Fruit fly (Drosophila melanogaster) whole organism, embryonic: ENCODE results near the gene HUWE1.

Source experiments
- B-H1 ChIP-seq: fragments of 200-800 bp; sonication (Bioruptor generic); IDR thresholded peaks from 3 replicates; pipeline ENCODE4 v1.3.6; 2022; ENCODE audit warnings: missing biosample characterization, missing genetic modification characterization
- BEAF-32 ChIP-seq: fragments of 200-800 bp; sonication (Bioruptor generic); optimal IDR thresholded peaks from 3 replicates; lab custom pipeline; 2017; ENCODE audit warnings: missing biosample characterization, missing genetic modification characterization, mild to moderate bottlenecking, moderate library complexity, missing genetic modification reagents
- CG10959 ChIP-seq: fragments of 200-800 bp; sonication (Bioruptor generic); IDR thresholded peaks from 2 replicates; pipeline ENCODE4 v1.3.6; 2022; ENCODE audit warnings: missing biosample characterization, missing genetic modification characterization
- CG12104 ChIP-seq: fragments of 200-800 bp; sonication (Bioruptor generic); optimal IDR thresholded peaks from 3 replicates; lab custom pipeline; 2016; ENCODE audit warnings: missing biosample characterization, missing genetic modification characterization
- CG12744 ChIP-seq: fragments of 200-800 bp; sonication (Bioruptor generic); optimal IDR thresholded peaks from 2 replicates; lab custom pipeline; 2016; ENCODE audit warnings: missing biosample characterization, missing genetic modification characterization
- CG15514 ChIP-seq: fragments of 200-800 bp; sonication (Bioruptor generic); optimal IDR thresholded peaks from 3 replicates; lab custom pipeline; 2017; ENCODE audit warnings: missing biosample characterization, missing genetic modification characterization, mild to moderate bottlenecking, moderate library complexity, missing genetic modification reagents
- CG1603 ChIP-seq: fragments of 200-800 bp; sonication (Bioruptor generic); optimal IDR thresholded peaks from 2 replicates; lab custom pipeline; 2019; ENCODE audit warnings: missing biosample characterization, mild to moderate bottlenecking, missing genetic modification characterization, moderate library complexity
- CG32772 ChIP-seq: fragments of 200-800 bp; sonication (Bioruptor generic); IDR thresholded peaks from 2 replicates; pipeline ENCODE4 v1.3.6; 2022; ENCODE audit warnings: missing biosample characterization, missing genetic modification characterization
- CG33557 ChIP-seq: fragments of 200-800 bp; sonication (Bioruptor generic); optimal IDR thresholded peaks from 2 replicates; lab custom pipeline; 2019; ENCODE audit warnings: missing biosample characterization, mild to moderate bottlenecking, missing genetic modification characterization, moderate library complexity
- CG4730 ChIP-seq: fragments of 200-800 bp; sonication (Bioruptor generic); IDR thresholded peaks from 2 replicates; pipeline ENCODE4 v1.3.6; 2022; ENCODE audit warnings: missing biosample characterization, missing genetic modification characterization
- CG5180 ChIP-seq: fragments of 200-800 bp; sonication (Bioruptor generic); optimal IDR thresholded peaks from 3 replicates; lab custom pipeline; 2017; ENCODE audit warnings: missing biosample characterization, missing genetic modification characterization, mild to moderate bottlenecking, moderate library complexity, missing genetic modification reagents
- CG6254 ChIP-seq: fragments of 200-800 bp; sonication (Bioruptor generic); optimal IDR thresholded peaks from 3 replicates; lab custom pipeline; 2017; ENCODE audit warnings: mild to moderate bottlenecking, missing biosample characterization, missing genetic modification reagents, missing genetic modification characterization
- CG6272 ChIP-seq: fragments of 200-800 bp; sonication (Bioruptor generic); IDR thresholded peaks from 2 replicates; pipeline ENCODE4 v1.3.6; 2022; ENCODE audit warnings: missing biosample characterization, missing genetic modification characterization
- CG8359 ChIP-seq: fragments of 200-800 bp; sonication (Bioruptor generic); optimal IDR thresholded peaks from 2 replicates; lab custom pipeline; 2017; ENCODE audit warnings: missing biosample characterization, mild to moderate bottlenecking, missing genetic modification characterization, borderline replicate concordance
- CG8924 ChIP-seq: fragments of 200-800 bp; optimal IDR thresholded peaks from 3 replicates; lab custom pipeline; 2019; ENCODE audit warnings: missing biosample characterization, mild to moderate bottlenecking, missing genetic modification characterization, moderate library complexity
- CG9727 ChIP-seq: fragments of 200-800 bp; sonication (Bioruptor generic); optimal IDR thresholded peaks from 3 replicates; lab custom pipeline; 2017; ENCODE audit warnings: missing biosample characterization, mild to moderate bottlenecking, missing genetic modification characterization
- CG9932 ChIP-seq: fragments of 200-800 bp; sonication (Bioruptor generic); IDR thresholded peaks from 2 replicates; pipeline ENCODE4 v1.3.6; 2022; ENCODE audit warnings: missing biosample characterization, missing genetic modification characterization
- Dp ChIP-seq: fragments of 200-800 bp; sonication (Bioruptor generic); optimal IDR thresholded peaks from 2 replicates; lab custom pipeline; 2018; ENCODE audit warnings: missing biosample characterization, mild to moderate bottlenecking, missing genetic modification characterization, moderate library complexity
- ERR ChIP-seq: fragments of 200-800 bp; sonication (Bioruptor generic); optimal IDR thresholded peaks from 2 replicates; lab custom pipeline; 2016; ENCODE audit warnings: missing biosample characterization, missing genetic modification characterization
- Gug ChIP-seq: fragments of 200-800 bp; sonication (Bioruptor generic); IDR thresholded peaks from 4 replicates; pipeline ENCODE4 v1.3.6; 2022; ENCODE audit warnings: missing biosample characterization, missing genetic modification characterization
- H15 ChIP-seq: fragments of 200-800 bp; sonication (Bioruptor generic); IDR thresholded peaks from 3 replicates; pipeline ENCODE4 v1.3.6; 2022; ENCODE audit warnings: missing biosample characterization, missing genetic modification characterization
- Hand ChIP-seq: fragments of 200-800 bp; sonication (Bioruptor generic); optimal IDR thresholded peaks from 2 replicates; lab custom pipeline; 2017; ENCODE audit warnings: mild to moderate bottlenecking, missing biosample characterization, missing genetic modification reagents, missing genetic modification characterization
- Hmr ChIP-seq: fragments of 200-800 bp; sonication (Bioruptor generic); optimal IDR thresholded peaks from 3 replicates; lab custom pipeline; 2017; ENCODE audit warnings: mild to moderate bottlenecking, missing biosample characterization, missing genetic modification reagents, missing genetic modification characterization
- Neu2 ChIP-seq: fragments of 200-800 bp; sonication (Bioruptor generic); optimal IDR thresholded peaks from 3 replicates; lab custom pipeline; 2016; ENCODE audit warnings: missing biosample characterization, missing genetic modification characterization, borderline replicate concordance
- Nf-YA ChIP-seq: fragments of 200-800 bp; sonication (Bioruptor generic); IDR thresholded peaks from 2 replicates; pipeline ENCODE4 v1.3.6; 2022; ENCODE audit warnings: missing biosample characterization, missing genetic modification characterization
- Nf-YC ChIP-seq: fragments of 200-800 bp; optimal IDR thresholded peaks from 3 replicates; lab custom pipeline; 2019; ENCODE audit warnings: missing biosample characterization, mild to moderate bottlenecking, missing genetic modification characterization, moderate library complexity
- Rfx ChIP-seq: fragments of 200-800 bp; sonication (Bioruptor generic); IDR thresholded peaks from 2 replicates; pipeline ENCODE4 v1.3.6; 2022; ENCODE audit warnings: missing biosample characterization, missing genetic modification characterization
- Sry-β ChIP-seq: fragments of 200-800 bp; sonication (Bioruptor generic); optimal IDR thresholded peaks from 2 replicates; lab custom pipeline; 2018; ENCODE audit warnings: missing biosample characterization, mild to moderate bottlenecking, missing genetic modification characterization, moderate library complexity
- Sry-δ ChIP-seq: fragments of 200-800 bp; sonication (Bioruptor generic); optimal IDR thresholded peaks from 2 replicates; lab custom pipeline; 2016; ENCODE audit warnings: missing biosample characterization, missing genetic modification characterization
- Vsx1 ChIP-seq: fragments of 200-800 bp; sonication (Bioruptor generic); optimal IDR thresholded peaks from 2 replicates; lab custom pipeline; 2017; ENCODE audit warnings: missing biosample characterization, mild to moderate bottlenecking, missing genetic modification characterization, missing genetic modification reagents
- bowl ChIP-seq: fragments of 200-800 bp; sonication (Bioruptor generic); IDR thresholded peaks from 2 replicates; pipeline ENCODE4 v1.3.6; 2022; ENCODE audit warnings: missing biosample characterization, missing genetic modification characterization
- cad ChIP-seq: fragments of >200 bp; optimal IDR thresholded peaks from 2 replicates; lab custom pipeline; 2017; ENCODE audit warnings: missing biosample characterization, missing genetic modification characterization
- dimm ChIP-seq: fragments of 200-800 bp; sonication (Bioruptor generic); IDR thresholded peaks from 2 replicates; pipeline ENCODE4 v1.3.6; 2022; ENCODE audit warnings: missing biosample characterization, missing genetic modification characterization
- gce ChIP-seq: fragments of 200-800 bp; sonication (Bioruptor generic); IDR thresholded peaks from 3 replicates; pipeline ENCODE4 v1.3.6; 2022; ENCODE audit warnings: missing biosample characterization, missing genetic modification characterization
- gcm2 ChIP-seq: fragments of 200-800 bp; sonication (Bioruptor generic); optimal IDR thresholded peaks from 2 replicates; lab custom pipeline; 2016; ENCODE audit warnings: missing biosample characterization, missing genetic modification characterization
- gem ChIP-seq: fragments of 200-800 bp; sonication (Bioruptor generic); optimal IDR thresholded peaks from 2 replicates; lab custom pipeline; 2019; ENCODE audit warnings: missing biosample characterization, mild to moderate bottlenecking, missing genetic modification characterization, moderate library complexity
- gfzf ChIP-seq: fragments of 200-800 bp; sonication (Bioruptor generic); optimal IDR thresholded peaks from 2 replicates; lab custom pipeline; 2016; ENCODE audit warnings: missing biosample characterization, mild to moderate bottlenecking, missing genetic modification characterization, moderate library complexity
- hkb ChIP-seq, 2 experiments: fragments of 200-800 bp in 1 of 2; fragments of >200 bp in 1 of 2; sonication (Bioruptor generic) in 1 of 2; IDR thresholded peaks in 1 of 2; optimal IDR thresholded peaks in 1 of 2; 2 replicates each; pipeline versions ENCODE4 v1.3.6 to Lab custom; 2017 to 2022; ENCODE audit warnings: missing biosample characterization in 1 of 2, missing genetic modification characterization in 1 of 2
- insv ChIP-seq, 2 experiments: fragments of 200-800 bp; sonication (Bioruptor generic); optimal IDR thresholded peaks; 3 replicates each; lab custom pipeline; 2016 to 2018; ENCODE audit warnings: missing biosample characterization in 2 of 2, missing genetic modification characterization in 2 of 2
- knrl ChIP-seq: fragments of 200-800 bp; sonication (Bioruptor generic); IDR thresholded peaks from 3 replicates; pipeline ENCODE4 v1.3.6; 2022; ENCODE audit warnings: missing biosample characterization, missing genetic modification characterization; ENCODE audit not compliant: partially characterized antibody
- lbe ChIP-seq: fragments of 200-800 bp; sonication (Bioruptor generic); optimal IDR thresholded peaks from 2 replicates; lab custom pipeline; 2016; ENCODE audit warnings: missing biosample characterization, mild to moderate bottlenecking, missing genetic modification characterization
- lmd ChIP-seq: fragments of 200-800 bp; sonication (Bioruptor generic); IDR thresholded peaks from 2 replicates; pipeline ENCODE4 v1.3.6; 2022; ENCODE audit warnings: missing biosample characterization, missing genetic modification characterization
- luna ChIP-seq: fragments of 200-800 bp; sonication (Bioruptor generic); optimal IDR thresholded peaks from 2 replicates; lab custom pipeline; 2016; ENCODE audit warnings: missing biosample characterization, missing genetic modification characterization
- mirr ChIP-seq: fragments of 200-800 bp; sonication (Bioruptor generic); optimal IDR thresholded peaks from 3 replicates; lab custom pipeline; 2018; ENCODE audit warnings: missing biosample characterization, mild to moderate bottlenecking, missing genetic modification characterization
- phol ChIP-seq: fragments of 200-800 bp; sonication (Bioruptor generic); optimal IDR thresholded peaks from 3 replicates; lab custom pipeline; 2018; ENCODE audit warnings: missing biosample characterization, mild to moderate bottlenecking, missing genetic modification characterization, moderate library complexity
- row ChIP-seq: fragments of 200-800 bp; sonication (Bioruptor generic); IDR thresholded peaks from 3 replicates; pipeline ENCODE4 v1.3.6; 2022; ENCODE audit warnings: missing biosample characterization, missing genetic modification characterization
- slou ChIP-seq: fragments of 200-800 bp; sonication (Bioruptor generic); optimal IDR thresholded peaks from 3 replicates; lab custom pipeline; 2016; ENCODE audit warnings: missing biosample characterization, missing genetic modification characterization
- stc ChIP-seq: fragments of 200-800 bp; sonication (Bioruptor generic); IDR thresholded peaks from 2 replicates; pipeline ENCODE4 v1.3.6; 2022; ENCODE audit warnings: missing biosample characterization, missing genetic modification characterization
- tna ChIP-seq: fragments of 200-800 bp; sonication (Bioruptor generic); IDR thresholded peaks from 2 replicates; pipeline ENCODE4 v1.3.6; 2022; ENCODE audit warnings: missing biosample characterization, missing genetic modification characterization; ENCODE audit not compliant: partially characterized antibody
- trem ChIP-seq: fragments of 200-800 bp; optimal IDR thresholded peaks from 3 replicates; lab custom pipeline; 2019; ENCODE audit warnings: missing biosample characterization, mild to moderate bottlenecking, missing genetic modification characterization, moderate library complexity
- ttk ChIP-seq: fragments of 200-800 bp; sonication (Bioruptor generic); IDR thresholded peaks from 2 replicates; pipeline ENCODE4 v2.1.2; 2022; ENCODE audit warnings: missing biosample characterization, missing genetic modification characterization
- yki ChIP-seq: fragments of >200 bp; optimal IDR thresholded peaks from 3 replicates; lab custom pipeline; 2018

Gene HUWE1

dm6 chrX:15737110-15737509 lies 24.7 kb downstream of the HUWE1 start, which contains the start of gene Arp6 (continued):
- TF ChIP-seq CG8359 (GFP tag; lab: Kevin White, UChicago) = no peak
- no peak for TF ChIP-seq Hand
- TF ChIP-seq bowl (GFP tag; lab: Robert Waterston, UW) = no peak
- peak; percentile 61 for TF ChIP-seq row (GFP tag; lab: Robert Waterston, UW)
- TF ChIP-seq Nf-YC (tag; lab: Kevin White, UChicago) = no peak
- TF ChIP-seq mirr (GFP tag; lab: Kevin White, UChicago) = no peak
- no peak for TF ChIP-seq CG9727
- TF ChIP-seq slou = no peak
- TF ChIP-seq Sry-δ (GFP tag; lab: Kevin White, UChicago) = peak; percentile 7
- TF ChIP-seq gce = no peak
- TF ChIP-seq Dp (GFP tag; lab: Kevin White, UChicago) = no peak
- TF ChIP-seq ttk (GFP tag; lab: Robert Waterston, UW) = no peak
- TF ChIP-seq CG8924 (tag; lab: Kevin White, UChicago) = no peak
- no peak for TF ChIP-seq Neu2
- TF ChIP-seq B-H1 (GFP tag; lab: Robert Waterston, UW) = no peak
- no peak for TF ChIP-seq lmd (GFP tag; lab: Robert Waterston, UW)
- peak; percentile 93 for TF ChIP-seq Sry-β (GFP tag; lab: Kevin White, UChicago)
- no peak for TF ChIP-seq gcm2 (GFP tag; lab: Kevin White, UChicago)
- no peak for TF ChIP-seq insv (GFP tag; optimal IDR thresholded peaks at IDR 0.05; lab: Kevin White, UChicago)
- TF ChIP-seq phol (tag; lab: Kevin White, UChicago) = no peak
- no peak for TF ChIP-seq CG6254 (GFP tag; lab: Kevin White, UChicago)
- no peak for TF ChIP-seq cad (GFP tag; lab: Kevin White, UChicago)
- no peak for TF ChIP-seq knrl
- TF ChIP-seq lbe = no peak
- no peak for TF ChIP-seq tna (GFP tag; lab: Robert Waterston, UW)
- TF ChIP-seq hkb (optimal IDR thresholded peaks at IDR 0.05; lab: Kevin White, UChicago) = no peak
- TF ChIP-seq hkb (GFP tag; IDR thresholded peaks at IDR 0.05; lab: Robert Waterston, UW) = no peak
- no peak for TF ChIP-seq Hmr (GFP tag; lab: Kevin White, UChicago)
- TF ChIP-seq CG5180 = no peak
- TF ChIP-seq CG33557 (GFP tag; lab: Kevin White, UChicago) = no peak
- no peak for TF ChIP-seq stc (GFP tag; lab: Robert Waterston, UW)
- peak; percentile 29 for TF ChIP-seq trem (tag; lab: Kevin White, UChicago)
- peak; percentile 26 for TF ChIP-seq CG15514
- no peak for TF ChIP-seq CG1603 (tag; lab: Kevin White, UChicago)
- TF ChIP-seq dimm (GFP tag; lab: Robert Waterston, UW) = no peak
- no peak for TF ChIP-seq CG4730 (GFP tag; lab: Robert Waterston, UW)
- no peak for TF ChIP-seq yki (lab: Kevin White, UChicago)
- TF ChIP-seq CG32772 (GFP tag; lab: Robert Waterston, UW) = no peak
- no peak for TF ChIP-seq CG6272
- TF ChIP-seq BEAF-32 (GFP tag; lab: Kevin White, UChicago) = peak; percentile 32
- TF ChIP-seq luna (GFP tag; lab: Kevin White, UChicago) = no peak
- TF ChIP-seq H15 = no peak
- TF ChIP-seq gfzf (GFP tag; lab: Kevin White, UChicago) = no peak
- TF ChIP-seq gem (tag; lab: Kevin White, UChicago) = no peak
- no peak for TF ChIP-seq CG12104 (GFP tag; lab: Kevin White, UChicago)
- TF ChIP-seq CG12744 (GFP tag; lab: Kevin White, UChicago) = no peak
- no peak for TF ChIP-seq ERR (GFP tag; lab: Kevin White, UChicago)
- TF ChIP-seq Nf-YA (GFP tag; lab: Robert Waterston, UW) = no peak
- no peak for TF ChIP-seq CG10959
- no peak for TF ChIP-seq Gug
- no peak for TF ChIP-seq CG9932
- TF ChIP-seq Rfx = no peak
- TF ChIP-seq Vsx1 (GFP tag; lab: Kevin White, UChicago) = no peak
